Worm (Caenorhabditis elegans) whole organism, mixed stage, embryonic: ENCODE results near the gene R07C3.3.

Experiments used
- blmp-1 ChIP-seq: fragments of 150-350 bp; optimal IDR thresholded peaks from 2 replicates; lab custom pipeline; 2014; ENCODE audit warnings: missing biosample characterization, missing genetic modification characterization
- ces-1 ChIP-seq: fragments of 150-350 bp; optimal IDR thresholded peaks from 2 replicates; lab custom pipeline; 2014; ENCODE audit warnings: missing biosample characterization, missing genetic modification reagents, missing genetic modification characterization
- mab-5 ChIP-seq: fragments of 150-350 bp; optimal IDR thresholded peaks from 2 replicates; lab custom pipeline; 2014; ENCODE audit warnings: missing biosample characterization, missing genetic modification characterization
- nhr-28 ChIP-seq: fragments of 150-350 bp; optimal IDR thresholded peaks from 2 replicates; lab custom pipeline; 2014; ENCODE audit warnings: missing biosample characterization, missing genetic modification characterization
- nhr-76 ChIP-seq: sonication (generic microtip); optimal IDR thresholded peaks from 2 replicates; lab custom pipeline; 2017; ENCODE audit warnings: missing biosample characterization, missing genetic modification characterization
- pha-4 ChIP-seq: fragments of 150-350 bp; optimal IDR thresholded peaks from 2 replicates; lab custom pipeline; 2018; ENCODE audit warnings: missing biosample characterization, missing genetic modification reagents, missing genetic modification characterization
- unc-39 ChIP-seq: fragments of 150-350 bp; optimal IDR thresholded peaks from 2 replicates; lab custom pipeline; 2014; ENCODE audit warnings: missing biosample characterization, missing genetic modification characterization
- unc-62 ChIP-seq: fragments of 150-350 bp; optimal IDR thresholded peaks from 2 replicates; lab custom pipeline; 2014; ENCODE audit warnings: missing biosample characterization, missing genetic modification reagents, missing genetic modification characterization

- TF ChIP-seq unc-62 (GFP tag; lab: Kevin White, UChicago) (no peak), pha-4 (no peak), blmp-1 (no peak), mab-5 (tag; lab: Kevin White, UChicago) (no peak), nhr-28 (tag; lab: Kevin White, UChicago) (no peak), ces-1 (no peak), nhr-76 (tag; lab: Kevin White, UChicago) (no peak), unc-39 (no peak)
Observed at ce11 chrII:973999-974398, 35.4 kb downstream of the R07C3.3 start, which contains the start of gene fbxc-14.
